Worm (Caenorhabditis elegans): ENCODE measurements around the gene dmsr-11.

DNA sequence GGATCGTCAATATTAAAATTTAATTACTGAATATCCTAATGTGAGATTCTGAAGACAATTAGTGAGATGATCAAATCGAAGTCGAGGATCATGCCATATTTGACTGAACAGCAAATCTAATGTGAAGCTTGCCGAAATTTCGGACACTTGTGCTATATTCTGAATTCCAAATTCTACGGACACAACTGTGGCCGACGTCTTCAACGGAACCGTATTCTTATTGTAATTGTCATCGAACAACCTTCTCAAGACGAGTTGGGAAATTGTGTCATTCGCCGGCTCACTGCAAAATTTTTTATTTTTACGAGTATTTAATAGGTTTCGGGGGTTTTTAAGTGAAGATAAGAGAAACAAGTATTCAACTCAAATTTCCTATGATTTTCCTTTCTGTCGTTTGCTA is 38.5 kb upstream of the dmsr-11 start, which contains the start of gene T15B7.1:
- TF ChIP-seq alr-1 (tag; optimal IDR thresholded peaks at IDR 0.05) (no peak), nhr-21 (tag; optimal IDR thresholded peaks at IDR 0.05) (no peak), ceh-82 (tag; optimal IDR thresholded peaks at IDR 0.05) (no peak), skn-1 (tag; optimal IDR thresholded peaks at IDR 0.05) (no peak), blmp-1 (tag; optimal IDR thresholded peaks at IDR 0.05; ENCODE audit: insufficient read depth) (no peak), ceh-16 (tag; optimal IDR thresholded peaks at IDR 0.05) (no peak), unc-62 (GFP tag; optimal IDR thresholded peaks at IDR 0.05) (no peak), lin-39 (tag; optimal IDR thresholded peaks at IDR 0.05) (no peak), zag-1 (tag; optimal IDR thresholded peaks at IDR 0.05) (no peak), ama-1 (optimal IDR thresholded peaks at IDR 0.05) (no peak), ZK546.5 (tag; optimal IDR thresholded peaks at IDR 0.05) (no peak), mbf-1 (tag; optimal IDR thresholded peaks at IDR 0.05) (no peak)
